Fruit fly (Drosophila melanogaster) whole organism, embryonic: Measurements from ENCODE around the gene Cdk5alpha.

Experiments
- Atf3 ChIP-seq: fragments of 200-800 bp; sonication (Bioruptor generic); optimal IDR thresholded peaks from 3 replicates; lab custom pipeline; 2016; ENCODE audit warnings: missing biosample characterization, missing genetic modification characterization
- CG10979 ChIP-seq: fragments of 200-800 bp; sonication (Bioruptor generic); optimal IDR thresholded peaks from 2 replicates; lab custom pipeline; 2018; ENCODE audit warnings: missing biosample characterization, mild to moderate bottlenecking, missing genetic modification characterization, moderate library complexity
- CG11456 ChIP-seq: fragments of 200-800 bp; sonication (Bioruptor generic); IDR thresholded peaks from 3 replicates; pipeline ENCODE4 v1.3.6; 2022; ENCODE audit warnings: missing biosample characterization, missing genetic modification characterization
- CG11696 ChIP-seq: fragments of 200-800 bp; sonication (Bioruptor generic); IDR thresholded peaks from 2 replicates; pipeline ENCODE4 v1.3.6; 2022; ENCODE audit warnings: missing biosample characterization, missing genetic modification characterization
- CG12391 ChIP-seq: fragments of 200-800 bp; sonication (Bioruptor generic); optimal IDR thresholded peaks from 3 replicates; lab custom pipeline; 2018; ENCODE audit warnings: missing biosample characterization, mild to moderate bottlenecking, missing genetic modification characterization, moderate library complexity
- CG12659 ChIP-seq: fragments of 200-800 bp; sonication (Bioruptor generic); optimal IDR thresholded peaks from 3 replicates; lab custom pipeline; 2017; ENCODE audit warnings: mild to moderate bottlenecking, missing biosample characterization, missing genetic modification reagents, missing genetic modification characterization
- CG12744 ChIP-seq: fragments of 200-800 bp; sonication (Bioruptor generic); optimal IDR thresholded peaks from 2 replicates; lab custom pipeline; 2016; ENCODE audit warnings: missing biosample characterization, missing genetic modification characterization
- CG12769 ChIP-seq: fragments of 200-800 bp; sonication (Bioruptor generic); optimal IDR thresholded peaks from 2 replicates; lab custom pipeline; 2019; ENCODE audit warnings: missing biosample characterization, mild to moderate bottlenecking, missing genetic modification characterization, moderate library complexity
- CG12942 ChIP-seq: fragments of 200-800 bp; sonication (Bioruptor generic); optimal IDR thresholded peaks from 3 replicates; lab custom pipeline; 2016; ENCODE audit warnings: missing biosample characterization, missing genetic modification characterization
- CG14710 ChIP-seq: fragments of 200-800 bp; sonication (Bioruptor generic); optimal IDR thresholded peaks from 3 replicates; lab custom pipeline; 2019; ENCODE audit warnings: missing biosample characterization, mild to moderate bottlenecking, missing genetic modification characterization, moderate library complexity
- CG1529 ChIP-seq: fragments of 200-800 bp; sonication (Bioruptor generic); optimal IDR thresholded peaks from 3 replicates; lab custom pipeline; 2018; ENCODE audit warnings: missing biosample characterization, missing genetic modification characterization
- CG1602 ChIP-seq: fragments of 200-800 bp; sonication (Bioruptor generic); optimal IDR thresholded peaks from 3 replicates; lab custom pipeline; 2016; ENCODE audit warnings: missing biosample characterization, missing genetic modification characterization
- CG1603 ChIP-seq: fragments of 200-800 bp; sonication (Bioruptor generic); optimal IDR thresholded peaks from 2 replicates; lab custom pipeline; 2019; ENCODE audit warnings: missing biosample characterization, mild to moderate bottlenecking, missing genetic modification characterization, moderate library complexity
- CG17359 ChIP-seq: fragments of 200-800 bp; sonication (Bioruptor generic); optimal IDR thresholded peaks from 3 replicates; lab custom pipeline; 2018; ENCODE audit warnings: missing biosample characterization, mild to moderate bottlenecking, missing genetic modification characterization, moderate library complexity
- CG17612 ChIP-seq: fragments of 200-800 bp; sonication (Bioruptor generic); IDR thresholded peaks from 2 replicates; pipeline ENCODE4 v1.3.6; 2022; ENCODE audit warnings: missing biosample characterization, missing genetic modification characterization
- CG18476 ChIP-seq: fragments of 200-800 bp; sonication (Bioruptor generic); optimal IDR thresholded peaks from 2 replicates; lab custom pipeline; 2016; ENCODE audit warnings: missing biosample characterization, mild to moderate bottlenecking, missing genetic modification characterization
- CG2120 ChIP-seq: fragments of 200-800 bp; sonication (Bioruptor generic); optimal IDR thresholded peaks from 3 replicates; lab custom pipeline; 2016; ENCODE audit warnings: missing biosample characterization, missing genetic modification characterization
- CG34422 ChIP-seq: fragments of 200-800 bp; sonication (Bioruptor generic); IDR thresholded peaks from 3 replicates; pipeline ENCODE4 v1.3.6; 2022; ENCODE audit warnings: missing biosample characterization, missing genetic modification characterization
- CG4282 ChIP-seq: fragments of 200-800 bp; sonication (Bioruptor generic); optimal IDR thresholded peaks from 2 replicates; lab custom pipeline; 2016; ENCODE audit warnings: missing biosample characterization, missing genetic modification characterization
- CG5180 ChIP-seq: fragments of 200-800 bp; sonication (Bioruptor generic); optimal IDR thresholded peaks from 3 replicates; lab custom pipeline; 2017; ENCODE audit warnings: missing biosample characterization, missing genetic modification characterization, mild to moderate bottlenecking, moderate library complexity, missing genetic modification reagents
- CG6654 ChIP-seq: fragments of 200-800 bp; sonication (Bioruptor generic); optimal IDR thresholded peaks from 2 replicates; lab custom pipeline; 2017; ENCODE audit warnings: missing biosample characterization, mild to moderate bottlenecking, missing genetic modification characterization
- CG6683 ChIP-seq: fragments of 200-800 bp; sonication (Bioruptor generic); optimal IDR thresholded peaks from 2 replicates; lab custom pipeline; 2017; ENCODE audit warnings: missing biosample characterization, mild to moderate bottlenecking, missing genetic modification characterization, missing genetic modification reagents
- CG6791 ChIP-seq: fragments of 200-800 bp; sonication (Bioruptor generic); IDR thresholded peaks from 3 replicates; pipeline ENCODE4 v1.3.6; 2022; ENCODE audit warnings: missing biosample characterization, missing genetic modification characterization; ENCODE audit not compliant: partially characterized antibody
- CG7372 ChIP-seq: fragments of 200-800 bp; sonication (Bioruptor generic); IDR thresholded peaks from 2 replicates; pipeline ENCODE4 v1.3.6; 2022; ENCODE audit warnings: missing biosample characterization, missing genetic modification characterization
- Dp ChIP-seq: fragments of 200-800 bp; sonication (Bioruptor generic); optimal IDR thresholded peaks from 2 replicates; lab custom pipeline; 2018; ENCODE audit warnings: missing biosample characterization, mild to moderate bottlenecking, missing genetic modification characterization, moderate library complexity
- Ets65A ChIP-seq: fragments of 200-800 bp; sonication (Bioruptor generic); peaks from one replicate; lab custom pipeline; 2016; ENCODE audit warnings: missing biosample characterization, missing genetic modification characterization
- Fer1 ChIP-seq: fragments of 200-800 bp; sonication (Bioruptor generic); optimal IDR thresholded peaks from 2 replicates; lab custom pipeline; 2017; ENCODE audit warnings: missing biosample characterization, mild to moderate bottlenecking, missing genetic modification characterization
- HLH4C ChIP-seq: fragments of 200-800 bp; sonication (Bioruptor generic); IDR thresholded peaks from 3 replicates; pipeline ENCODE4 v1.3.6; 2022; ENCODE audit warnings: missing biosample characterization, missing genetic modification characterization; ENCODE audit not compliant: partially characterized antibody
- Hsf ChIP-seq: fragments of 200-800 bp; sonication (Bioruptor generic); optimal IDR thresholded peaks from 3 replicates; lab custom pipeline; 2016; ENCODE audit warnings: missing biosample characterization, missing genetic modification characterization
- NC2α ChIP-seq: fragments of 200-800 bp; sonication (Bioruptor generic); optimal IDR thresholded peaks from 2 replicates; lab custom pipeline; 2016; ENCODE audit warnings: missing biosample characterization, missing genetic modification characterization
- NFAT ChIP-seq: fragments of 200-800 bp; sonication (Bioruptor generic); IDR thresholded peaks from 2 replicates; pipeline ENCODE4 v1.3.6; 2022; ENCODE audit warnings: missing biosample characterization, missing genetic modification characterization
- NK7.1 ChIP-seq: fragments of 200-800 bp; sonication (Bioruptor generic); optimal IDR thresholded peaks from 3 replicates; lab custom pipeline; 2016; ENCODE audit warnings: missing biosample characterization, missing genetic modification characterization
- Nf-YA ChIP-seq: fragments of 200-800 bp; sonication (Bioruptor generic); IDR thresholded peaks from 2 replicates; pipeline ENCODE4 v1.3.6; 2022; ENCODE audit warnings: missing biosample characterization, missing genetic modification characterization
- Optix ChIP-seq: fragments of 200-800 bp; sonication (Bioruptor generic); IDR thresholded peaks from 3 replicates; pipeline ENCODE4 v1.3.6; 2022; ENCODE audit warnings: missing biosample characterization, missing genetic modification characterization
- TFAM ChIP-seq: fragments of 200-800 bp; sonication (Bioruptor generic); optimal IDR thresholded peaks from 2 replicates; lab custom pipeline; 2017; ENCODE audit warnings: missing biosample characterization, missing genetic modification characterization, inconsistent platforms
- Taf1 ChIP-seq: fragments of 200-800 bp; sonication (Bioruptor generic); IDR thresholded peaks from 2 replicates; pipeline ENCODE4 v1.3.6; 2022; ENCODE audit warnings: missing biosample characterization, missing genetic modification characterization
- ash1 ChIP-seq: fragments of 200-800 bp; sonication (Bioruptor generic); optimal IDR thresholded peaks from 2 replicates; lab custom pipeline; 2018; ENCODE audit warnings: missing biosample characterization, mild to moderate bottlenecking, missing genetic modification characterization
- caup ChIP-seq: fragments of 200-800 bp; sonication (Bioruptor generic); optimal IDR thresholded peaks from 3 replicates; lab custom pipeline; 2017; ENCODE audit warnings: missing biosample characterization, mild to moderate bottlenecking, missing genetic modification characterization, moderate library complexity; ENCODE audit not compliant: severe bottlenecking
- chinmo ChIP-seq: fragments of 200-800 bp; sonication (Bioruptor generic); IDR thresholded peaks from 4 replicates; pipeline ENCODE4 v1.3.6; 2022; ENCODE audit warnings: missing biosample characterization, missing genetic modification characterization; ENCODE audit not compliant: partially characterized antibody
- ci ChIP-seq: fragments of 200-800 bp; sonication (Bioruptor generic); IDR thresholded peaks from 3 replicates; pipeline ENCODE4 v1.3.6; 2022; ENCODE audit warnings: missing biosample characterization, missing genetic modification characterization
- crc ChIP-seq: fragments of 200-800 bp; sonication (Bioruptor generic); optimal IDR thresholded peaks from 2 replicates; lab custom pipeline; 2016; ENCODE audit warnings: missing biosample characterization, missing genetic modification characterization
- dimm ChIP-seq: fragments of 200-800 bp; sonication (Bioruptor generic); IDR thresholded peaks from 2 replicates; pipeline ENCODE4 v1.3.6; 2022; ENCODE audit warnings: missing biosample characterization, missing genetic modification characterization
- dm ChIP-seq: fragments of 200-800 bp; sonication (Bioruptor generic); optimal IDR thresholded peaks from 3 replicates; lab custom pipeline; 2016; ENCODE audit warnings: missing biosample characterization, missing genetic modification characterization
- dysf ChIP-seq: fragments of 200-800 bp; sonication (Bioruptor generic); IDR thresholded peaks from 3 replicates; pipeline ENCODE4 v1.3.6; 2022; ENCODE audit warnings: missing biosample characterization, missing genetic modification characterization
- fru ChIP-seq: fragments of >200 bp; optimal IDR thresholded peaks from 2 replicates; lab custom pipeline; 2017
- h ChIP-seq: fragments of >200 bp; optimal IDR thresholded peaks from 2 replicates; lab custom pipeline; 2017
- lab ChIP-seq: fragments of 200-800 bp; sonication (Bioruptor generic); optimal IDR thresholded peaks from 3 replicates; lab custom pipeline; 2017; ENCODE audit warnings: missing biosample characterization, missing genetic modification characterization, mild to moderate bottlenecking, moderate library complexity, missing genetic modification reagents
- maf-S ChIP-seq: fragments of 200-800 bp; sonication (Bioruptor generic); optimal IDR thresholded peaks from 2 replicates; lab custom pipeline; 2016; ENCODE audit warnings: missing biosample characterization, missing genetic modification characterization
- nerfin-1 ChIP-seq: fragments of 200-800 bp; sonication (Bioruptor generic); optimal IDR thresholded peaks from 3 replicates; lab custom pipeline; 2019; ENCODE audit warnings: missing biosample characterization, mild to moderate bottlenecking, missing genetic modification characterization, moderate library complexity
- slou ChIP-seq: fragments of 200-800 bp; sonication (Bioruptor generic); optimal IDR thresholded peaks from 3 replicates; lab custom pipeline; 2016; ENCODE audit warnings: missing biosample characterization, missing genetic modification characterization
- ssp ChIP-seq: fragments of 200-800 bp; sonication (Bioruptor generic); IDR thresholded peaks from 2 replicates; pipeline ENCODE4 v1.3.6; 2022; ENCODE audit warnings: missing biosample characterization, missing genetic modification characterization
- usp ChIP-seq: fragments of >200 bp; optimal IDR thresholded peaks from 2 replicates; lab custom pipeline; 2017; ENCODE audit warnings: missing biosample characterization, missing genetic modification characterization

Gene Cdk5alpha

dm6 chr2L:10334854-10335277, 24.1 kb upstream of the Cdk5alpha start (continued):
- TF ChIP-seq fru (lab: Kevin White, UChicago) (no peak), CG11456 (GFP tag; lab: Robert Waterston, UW) (no peak), CG1529 (GFP tag; lab: Kevin White, UChicago) (peak; percentile 62), slou (GFP tag; lab: Kevin White, UChicago) (no peak), NC2α (GFP tag; lab: Kevin White, UChicago) (no peak), CG12744 (no peak), CG12391 (tag; lab: Kevin White, UChicago) (peak; percentile 46), crc (no peak), CG18476 (GFP tag; lab: Kevin White, UChicago) (no peak), ci (no peak; the same call in 2 of the 3 replicates), lab (peak; percentile 93), TFAM (GFP tag; lab: Kevin White, UChicago) (no peak), Atf3 (no peak), CG6683 (GFP tag; lab: Kevin White, UChicago) (peak; percentile 50), dm (GFP tag; lab: Kevin White, UChicago) (peak; percentile 50), CG4282 (GFP tag; lab: Kevin White, UChicago) (no peak), CG12769 (tag; lab: Kevin White, UChicago) (peak; percentile 95), CG1602 (GFP tag; lab: Kevin White, UChicago) (no peak), chinmo (GFP tag; lab: Robert Waterston, UW) (peak; percentile 98), dysf (no peak; the same call in 2 of the 3 replicates), Hsf (GFP tag; lab: Kevin White, UChicago) (peak; percentile 44), ssp (GFP tag; lab: Robert Waterston, UW) (no peak), CG12942 (GFP tag; lab: Kevin White, UChicago) (peak; percentile 6), CG34422 (GFP tag; lab: Robert Waterston, UW) (peak; percentile 54; the same call in 2 of the 3 replicates), Optix (no peak), Fer1 (GFP tag; lab: Kevin White, UChicago) (peak; percentile 85), CG1603 (tag; lab: Kevin White, UChicago) (peak; percentile 81), caup (GFP tag; lab: Kevin White, UChicago) (peak; percentile 77), CG2120 (GFP tag; lab: Kevin White, UChicago) (peak; percentile 69), ash1 (GFP tag; lab: Kevin White, UChicago) (peak; percentile 40), CG7372 (GFP tag; lab: Robert Waterston, UW) (0 out of 2 replicates have a peak, but pooled peaks have one; percentile 10), Nf-YA (no peak), maf-S (GFP tag; lab: Kevin White, UChicago) (peak; percentile 41), nerfin-1 (tag; lab: Kevin White, UChicago) (peak; percentile 66), CG10979 (peak; percentile 44), dimm (GFP tag; lab: Robert Waterston, UW) (no peak), Dp (GFP tag; lab: Kevin White, UChicago) (no peak), CG11696 (GFP tag; lab: Robert Waterston, UW) (peak; percentile 97), CG6654 (GFP tag; lab: Kevin White, UChicago) (no peak), h (no peak), CG14710 (tag; lab: Kevin White, UChicago) (peak; percentile 56), NK7.1 (GFP tag; lab: Kevin White, UChicago) (peak; percentile 34), CG5180 (peak; percentile 65), usp (GFP tag; lab: Kevin White, UChicago) (no peak), CG12659 (GFP tag; lab: Kevin White, UChicago) (peak; percentile 77), CG17359 (peak; percentile 59), HLH4C (no peak), NFAT (GFP tag; lab: Robert Waterston, UW) (peak; percentile 70; the same call in 1 of the 2 replicates), Ets65A (GFP tag; lab: Kevin White, UChicago) (no peak), CG17612 (GFP tag; lab: Robert Waterston, UW) (no peak), CG6791 (GFP tag; lab: Robert Waterston, UW) (no peak; the same call in 2 of the 3 replicates), Taf1 (GFP tag; lab: Robert Waterston, UW) (0 out of 2 replicates have a peak, but pooled peaks have one; percentile 24)
